Fruit fly (Drosophila melanogaster) S2 (cell line): ENCODE results near the gene CG14327.

ENCODE experiments used
- CG8478 ChIP-seq: fragments of >200 bp; optimal IDR thresholded peaks from 2 replicates; lab custom pipeline; 2018
- CTCF ChIP-seq, 2 experiments: fragments of >200 bp; optimal IDR thresholded peaks; 2 replicates each; lab custom pipeline; 2018

- TF ChIP-seq CG8478 (lab: Kevin White, UChicago) = no peak
- no peak for TF ChIP-seq CTCF (optimal IDR thresholded peaks at IDR 0.05; lab: Kevin White, UChicago)
Observed at dm6 chr3R:17615746-17616145, 2.2 kb downstream of the CG14327 start.
